Worm (Caenorhabditis elegans): Measurements from ENCODE around the gene D1086.2.

- TF ChIP-seq zag-1 (tag; optimal IDR thresholded peaks at IDR 0.05) (no peak), unc-130 (tag; optimal IDR thresholded peaks at IDR 0.05) (no peak), nhr-77 (tag; optimal IDR thresholded peaks at IDR 0.05) (no peak), unc-62 (GFP tag; optimal IDR thresholded peaks at IDR 0.05) (no peak), alr-1 (tag; optimal IDR thresholded peaks at IDR 0.05; ENCODE audit: borderline replicate concordance) (no peak), aly-2 (tag; optimal IDR thresholded peaks at IDR 0.05) (no peak), dpl-1 (GFP tag; optimal IDR thresholded peaks at IDR 0.05) (no peak), mdl-1 (tag; optimal IDR thresholded peaks at IDR 0.05) (no peak), tbx-2 (tag; optimal IDR thresholded peaks at IDR 0.05) (no peak), nhr-11 (tag; optimal IDR thresholded peaks at IDR 0.05) (no peak), ceh-90 (tag; optimal IDR thresholded peaks at IDR 0.05) (no peak), dsc-1 (tag; optimal IDR thresholded peaks at IDR 0.05) (no peak), snpc-4 (tag; optimal IDR thresholded peaks at IDR 0.05) (no peak), pqm-1 (tag; optimal IDR thresholded peaks at IDR 0.05) (no peak)
Measured at ce11 chrV:14147114-14147513, 48.6 kb upstream of the D1086.2 start.
